Fruit fly (Drosophila melanogaster): ENCODE measurements around the gene NKCC.

Gene NKCC

DNA sequence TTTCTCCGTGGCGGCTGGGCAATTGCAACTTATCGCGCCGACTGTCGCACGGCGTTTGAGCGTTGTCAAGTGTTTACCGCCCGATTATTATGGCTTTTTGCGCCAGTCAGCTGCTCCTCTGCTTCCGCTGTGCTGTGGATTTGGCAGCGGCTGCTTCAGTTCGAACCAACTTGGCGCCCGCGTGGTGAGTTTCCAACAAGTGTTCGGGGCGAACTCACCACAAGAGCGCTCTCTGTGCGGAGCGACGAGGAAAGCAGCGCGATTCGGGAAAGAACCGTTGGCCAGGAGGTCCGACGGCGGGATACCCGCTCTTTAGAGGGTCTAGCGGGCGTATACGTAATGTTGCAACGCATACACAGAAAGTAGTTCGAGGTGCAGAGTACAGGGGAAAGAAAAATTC lies at the start of gene NKCC:
NKCC (minus strand) TSS at position 57 of the 400 bp plus-strand sequence.
- no peak for TF ChIP-seq noc (tag; optimal IDR thresholded peaks at IDR 0.05)

DNA sequence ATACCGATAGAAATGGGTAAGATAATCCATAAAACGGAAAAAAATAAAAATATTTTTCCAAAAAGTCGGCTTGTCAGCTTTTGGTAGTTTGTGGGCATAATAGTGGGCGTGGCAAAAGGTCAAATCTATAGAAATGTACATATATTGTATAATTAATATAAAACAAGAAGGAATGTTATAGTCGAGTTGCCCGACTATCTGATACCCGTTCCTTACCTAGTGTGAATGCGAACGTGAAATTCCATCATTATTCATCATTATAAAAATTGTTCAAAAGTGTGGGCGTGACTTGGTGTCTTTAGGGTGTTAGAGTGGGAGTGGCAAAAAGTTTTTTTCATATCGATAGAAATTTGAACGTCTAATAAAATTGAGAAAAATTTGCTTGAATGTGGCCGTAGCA lies 49.1 kb upstream of the NKCC start:
- TF ChIP-seq noc (tag; optimal IDR thresholded peaks at IDR 0.05): no peak

DNA sequence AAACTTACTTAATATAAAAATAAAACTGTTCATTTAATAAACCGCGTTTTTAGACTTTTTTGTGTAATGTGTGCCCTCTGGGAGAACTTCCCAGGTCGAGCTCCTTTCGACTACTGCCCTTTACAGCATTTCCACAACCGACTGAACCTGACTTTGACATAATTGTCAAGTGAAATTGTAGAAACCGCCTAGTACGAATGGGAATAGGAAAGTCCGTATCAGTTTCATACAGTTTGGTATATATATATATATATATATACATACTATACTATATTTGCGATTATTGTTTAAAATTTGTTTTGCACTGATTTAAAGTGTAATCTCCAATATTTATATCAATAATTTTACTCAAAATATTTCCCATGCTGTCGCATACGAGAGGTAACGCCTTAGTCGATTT lies 48.6 kb upstream of the NKCC start, which contains the start of gene mia:
mia (minus strand) TSS at position 101 of the 400 bp plus-strand sequence.
- no peak for TF ChIP-seq noc (tag; optimal IDR thresholded peaks at IDR 0.05)

DNA sequence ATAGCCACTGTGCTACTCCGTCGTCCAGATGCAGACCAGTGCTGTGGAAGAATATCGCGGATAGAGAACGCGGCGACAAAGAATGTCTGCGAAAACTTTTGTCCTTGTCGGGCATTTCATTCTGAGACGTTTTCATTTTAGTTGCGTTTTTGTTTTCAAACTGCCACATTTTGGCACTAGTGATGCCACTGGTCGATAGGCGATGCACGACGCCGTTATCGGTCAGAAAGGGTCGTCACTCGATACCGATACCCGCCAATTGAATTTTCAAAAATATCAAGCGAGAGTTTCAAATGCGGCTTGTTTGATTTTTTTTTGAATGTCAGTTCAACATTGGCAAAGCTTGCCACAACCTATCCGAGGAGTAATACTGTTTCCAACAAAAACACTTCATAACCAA lies 48.0 kb upstream of the NKCC start:
- no peak for TF ChIP-seq noc (tag; optimal IDR thresholded peaks at IDR 0.05)

DNA sequence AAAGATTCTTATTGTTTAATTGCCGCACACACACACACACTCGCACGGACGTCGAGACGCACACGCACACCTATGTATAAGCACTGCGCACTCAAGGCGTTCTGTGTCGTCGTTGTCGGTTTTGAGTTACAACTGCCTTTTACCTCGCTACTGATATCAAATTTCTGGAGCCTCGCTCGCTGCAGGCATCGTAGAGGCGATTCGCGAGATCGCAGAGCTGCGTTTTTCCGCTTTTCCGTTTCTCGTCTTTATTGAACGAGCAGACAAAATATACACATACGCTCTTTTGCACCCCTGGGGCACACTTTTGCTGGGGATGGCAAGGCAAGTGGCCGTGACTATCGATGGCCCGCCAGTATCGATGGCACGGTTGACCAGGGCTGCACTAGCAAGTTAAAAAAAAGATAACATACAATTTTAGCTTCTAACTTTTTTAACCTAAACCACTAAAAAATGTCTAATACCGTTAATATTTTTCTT lies 45.0 kb upstream of the NKCC start, which contains the start of gene CG2519:
CG2519 (minus strand) TSS at position 312 of the 480 bp plus-strand sequence.
- no peak for TF ChIP-seq noc (tag; optimal IDR thresholded peaks at IDR 0.05)

DNA sequence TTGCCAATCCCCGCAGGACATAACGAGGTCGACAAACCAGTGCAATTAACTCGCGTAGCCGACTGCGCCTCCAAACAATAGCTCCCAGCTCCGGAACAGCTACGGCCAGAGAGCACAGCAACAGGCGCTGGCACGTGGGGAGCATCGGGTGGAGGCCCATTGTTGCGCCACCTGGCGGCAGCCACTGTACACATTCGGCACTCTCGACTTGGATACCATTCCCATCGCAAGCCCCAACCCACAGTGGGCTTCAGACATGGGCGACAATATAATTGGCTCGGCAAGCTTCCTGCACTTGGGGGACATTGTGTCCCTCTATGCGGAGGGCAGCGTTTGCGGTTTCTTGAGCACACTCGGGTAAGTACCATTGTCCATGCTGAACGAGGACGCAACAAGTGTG lies 25.1 kb upstream of the NKCC start:
- no peak for TF ChIP-seq noc (tag; optimal IDR thresholded peaks at IDR 0.05)

DNA sequence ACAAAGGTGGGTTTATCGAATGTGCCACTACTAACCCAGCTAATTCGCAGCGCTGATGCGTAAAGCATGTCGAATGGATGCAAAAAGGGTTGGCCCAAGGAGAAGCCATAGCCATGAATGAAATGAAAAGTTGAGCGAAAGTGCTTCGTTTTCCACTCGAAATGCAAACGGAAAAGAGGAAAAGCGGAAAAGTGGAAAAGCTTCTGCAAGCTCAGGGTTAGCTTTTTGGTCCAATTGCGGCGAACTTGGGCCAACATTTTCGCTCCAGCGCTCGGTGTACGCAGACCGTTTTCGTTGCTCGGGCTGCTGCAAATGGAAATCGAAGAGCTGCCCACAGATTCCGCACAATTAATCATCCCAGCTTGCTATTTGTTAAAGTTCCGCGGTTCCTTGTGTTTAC lies 22.3 kb upstream of the NKCC start:
- no peak for TF ChIP-seq noc (tag; optimal IDR thresholded peaks at IDR 0.05)

DNA sequence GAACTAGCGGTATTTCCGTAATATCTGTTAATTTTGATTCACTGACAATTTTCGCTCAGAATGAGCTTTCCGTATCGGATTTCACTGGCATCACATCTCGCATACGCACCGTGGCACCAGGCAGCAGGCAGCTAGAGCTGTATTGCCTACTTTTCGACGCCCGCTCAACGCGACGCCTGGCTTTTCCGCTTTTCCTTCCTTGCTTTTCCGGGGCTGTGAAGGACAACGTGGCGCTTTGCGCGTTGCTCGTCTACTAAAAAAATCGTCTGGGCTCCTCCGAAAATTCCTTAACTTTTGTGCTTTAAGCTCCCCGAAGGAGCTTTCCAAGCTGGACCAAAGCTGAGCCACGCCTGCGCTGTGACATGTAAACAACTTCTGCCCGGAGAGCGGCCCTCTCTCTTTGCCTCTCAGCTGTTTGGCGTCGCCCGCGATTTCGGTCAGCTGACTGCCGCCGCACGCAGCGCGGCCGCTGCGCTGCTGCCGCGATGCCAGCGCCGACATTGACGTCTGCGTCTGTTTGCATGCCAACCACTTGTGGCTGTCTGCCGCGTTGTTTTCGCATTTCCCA lies 20.7 kb upstream of the NKCC start, which contains the start of the genes CG43845 and Nmdar1:
CG43845 (minus strand) TSS at position 51 of the 568 bp plus-strand sequence.
Nmdar1 (minus strand) TSS at position 259 of the 568 bp plus-strand sequence.
- TF ChIP-seq noc (tag; optimal IDR thresholded peaks at IDR 0.05): no peak

DNA sequence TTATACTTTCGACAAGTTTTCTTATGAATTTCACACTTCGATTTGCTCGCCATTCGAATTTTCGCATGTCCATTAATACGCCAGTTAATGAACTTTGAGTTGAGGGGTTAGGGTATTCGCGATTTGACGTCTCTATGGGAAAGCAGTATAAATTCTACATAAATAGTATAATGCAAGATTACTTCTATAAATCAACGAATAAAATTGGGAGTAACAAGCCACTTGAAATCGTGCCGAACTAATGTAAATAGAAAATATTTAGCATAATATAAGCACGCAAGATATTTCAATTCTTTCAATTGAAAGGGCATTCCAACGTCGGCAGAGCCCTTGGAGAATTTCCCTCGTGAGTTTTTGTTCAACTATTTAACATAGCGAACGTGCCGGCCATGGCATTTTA lies 18.1 kb upstream of the NKCC start:
- TF ChIP-seq noc (tag; optimal IDR thresholded peaks at IDR 0.05): no peak

DNA sequence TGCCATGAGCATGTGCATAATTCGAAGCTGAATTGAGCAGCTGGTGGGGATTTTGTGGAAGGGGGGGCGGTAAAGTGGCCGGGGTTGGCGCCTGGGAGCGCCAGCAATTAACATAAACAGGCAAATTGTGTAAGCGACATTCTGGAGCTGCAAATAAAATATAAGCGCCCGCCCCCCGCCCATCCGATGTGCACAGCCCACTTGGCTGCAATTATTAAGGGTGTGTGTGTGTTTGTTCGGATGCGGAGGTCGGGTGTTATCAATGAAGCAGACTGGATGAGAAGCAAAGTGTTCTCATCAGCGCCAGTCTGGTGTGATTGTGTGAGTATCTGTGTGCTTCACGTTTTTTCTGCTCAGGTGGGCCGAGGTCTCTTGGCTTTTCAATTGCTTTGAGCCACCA lies 17.3 kb upstream of the NKCC start:
- no peak for TF ChIP-seq noc (tag; optimal IDR thresholded peaks at IDR 0.05)

DNA sequence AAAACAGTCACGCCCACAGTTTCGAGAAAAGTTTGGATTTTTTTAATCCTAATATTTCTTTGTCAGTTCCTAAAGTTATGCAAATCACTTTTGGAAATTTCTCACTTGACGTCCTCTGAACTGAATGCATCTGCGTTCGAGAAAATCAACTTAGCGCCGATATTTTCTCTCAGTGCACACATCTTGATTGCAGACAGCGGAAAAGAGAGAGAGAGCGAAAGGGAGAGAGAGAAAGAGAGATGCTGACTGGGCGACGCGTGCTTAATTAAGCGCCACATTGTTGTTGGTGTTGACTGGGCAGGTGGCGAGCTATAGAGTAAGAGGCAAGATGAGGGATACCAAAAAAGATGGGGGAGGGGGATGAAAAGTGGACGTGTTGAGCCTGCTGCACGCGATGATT lies 16.1 kb upstream of the NKCC start:
- TF ChIP-seq noc (tag; optimal IDR thresholded peaks at IDR 0.05): no peak

DNA sequence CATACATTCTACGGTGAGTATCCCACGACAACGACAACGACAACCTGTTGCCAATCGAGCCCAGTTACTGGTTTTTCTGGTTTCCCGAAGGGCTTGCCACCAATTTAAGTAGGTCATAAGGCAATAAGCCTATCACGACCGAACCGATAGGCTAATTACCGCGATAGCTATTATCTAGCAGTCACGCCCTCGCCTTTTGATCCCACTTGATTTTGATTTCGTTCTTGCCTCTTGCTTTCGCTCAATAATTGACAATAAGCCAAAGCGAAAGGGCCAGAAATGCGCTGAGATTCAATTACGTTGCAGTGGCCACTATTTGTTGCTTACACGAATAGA lies 15.3 kb upstream of the NKCC start:
- no peak for TF ChIP-seq noc (tag; optimal IDR thresholded peaks at IDR 0.05)

DNA sequence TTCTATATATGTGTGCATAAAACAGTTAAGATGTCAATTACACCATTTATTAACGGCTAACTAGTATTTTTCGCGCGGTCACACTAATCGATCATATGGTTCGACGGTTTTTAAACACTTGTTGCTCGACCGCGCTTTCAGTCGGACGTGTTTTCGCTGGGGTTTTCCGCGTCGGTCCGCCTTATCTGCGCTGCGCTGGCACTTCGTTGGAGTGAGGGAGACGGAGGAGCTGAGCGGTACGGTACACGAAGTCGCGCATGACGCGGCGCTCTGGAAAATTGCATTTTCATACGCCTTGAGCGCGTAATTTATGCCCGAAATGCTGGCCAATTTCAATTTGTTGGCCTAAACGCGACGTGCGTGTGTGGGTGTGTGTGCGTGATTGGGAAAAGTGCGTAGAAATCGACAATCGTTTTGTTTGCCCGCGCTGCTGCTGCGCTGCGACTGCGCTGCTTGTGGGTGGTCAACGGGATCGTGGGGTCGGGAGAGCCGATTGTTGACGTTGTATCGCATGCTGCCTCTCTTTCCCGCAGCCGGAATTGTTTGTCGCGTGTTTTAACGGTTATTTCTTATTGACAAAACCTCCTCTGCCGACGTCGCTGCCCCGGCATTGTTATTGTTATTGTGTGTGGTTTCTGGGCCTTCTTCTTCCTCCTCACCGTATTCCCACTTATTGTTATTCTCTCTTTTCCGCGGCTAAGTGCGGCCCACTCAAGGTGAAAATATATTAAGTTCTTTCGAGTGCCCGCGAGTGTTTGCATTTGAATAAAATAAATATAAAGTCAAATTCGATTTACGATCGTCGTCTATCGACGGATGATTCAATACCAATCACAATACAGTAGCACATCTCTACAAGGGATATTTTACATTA lies 14.7 kb upstream of the NKCC start, which contains the start of gene Itpr:
Itpr (plus strand) TSS at position 116 of the 874 bp plus-strand sequence.
- TF ChIP-seq noc (tag; optimal IDR thresholded peaks at IDR 0.05): peak; percentile 61

DNA sequence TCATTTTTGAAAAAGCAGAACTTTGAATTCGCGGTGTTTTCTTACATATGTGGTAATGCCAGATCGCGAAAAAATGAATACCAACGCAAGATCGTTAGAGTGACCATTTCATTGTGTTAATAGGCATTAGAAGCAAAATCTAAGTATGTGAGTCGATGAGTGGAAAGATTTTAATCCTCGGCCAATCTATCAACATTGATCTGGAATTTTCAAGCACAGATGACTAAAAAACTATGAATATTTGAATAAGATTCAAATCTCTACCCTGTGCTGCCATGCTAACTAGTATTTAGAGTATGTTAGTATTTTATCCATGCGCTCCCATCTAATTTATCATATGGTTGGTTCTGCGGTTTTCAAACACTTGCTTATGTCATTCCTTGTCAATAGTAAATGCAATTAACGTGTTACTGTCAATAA lies 14.1 kb upstream of the NKCC start:
- TF ChIP-seq noc (tag; optimal IDR thresholded peaks at IDR 0.05): no peak

DNA sequence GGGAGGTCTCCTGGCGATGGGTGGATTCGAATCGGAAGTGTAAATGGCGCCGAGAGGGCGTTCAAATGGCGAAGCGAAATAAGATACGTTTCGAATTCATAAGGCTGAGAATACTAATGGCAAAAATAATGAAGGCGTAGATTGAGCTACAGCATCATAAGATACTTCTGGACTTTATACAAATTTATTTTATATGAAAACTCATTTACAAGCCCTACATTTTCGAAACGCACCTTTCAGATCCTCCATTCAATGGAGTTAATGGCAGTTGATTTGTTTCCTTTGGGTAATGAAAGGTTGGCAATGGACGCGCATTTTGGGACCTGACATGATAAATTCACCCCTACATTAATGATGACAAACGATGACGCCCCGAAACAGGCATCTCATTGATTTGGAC lies 12.3 kb upstream of the NKCC start:
- TF ChIP-seq noc (tag; optimal IDR thresholded peaks at IDR 0.05): no peak

DNA sequence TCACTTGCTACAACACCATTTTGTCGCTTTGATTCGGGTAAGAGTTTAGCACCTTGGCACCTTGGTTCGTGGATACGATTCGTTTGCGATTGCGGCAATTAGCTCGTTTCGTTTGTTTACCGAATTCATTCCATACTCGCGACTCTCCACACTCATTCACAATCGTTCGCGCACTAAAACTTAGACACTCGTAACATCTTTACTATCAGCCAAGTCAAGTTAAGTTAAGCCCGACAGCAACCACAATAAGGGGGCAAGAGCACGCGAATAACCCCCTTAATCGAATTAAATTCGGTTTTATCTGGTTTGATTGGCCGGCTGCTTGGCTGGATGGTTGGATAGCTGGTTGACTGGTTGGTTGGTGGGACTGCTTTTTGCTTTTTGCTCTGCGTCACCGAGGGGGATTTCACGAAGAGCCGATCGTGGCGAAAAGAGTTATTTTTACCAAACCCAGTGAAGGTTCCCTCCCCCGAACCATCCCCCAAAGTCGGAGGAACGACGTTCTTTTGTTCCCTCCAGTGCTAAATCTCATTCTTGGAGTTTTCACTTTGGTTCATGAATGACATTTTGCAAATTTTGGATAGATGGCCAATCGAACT lies 1.4 kb upstream of the NKCC start:
- no peak for TF ChIP-seq noc (tag; optimal IDR thresholded peaks at IDR 0.05)

DNA sequence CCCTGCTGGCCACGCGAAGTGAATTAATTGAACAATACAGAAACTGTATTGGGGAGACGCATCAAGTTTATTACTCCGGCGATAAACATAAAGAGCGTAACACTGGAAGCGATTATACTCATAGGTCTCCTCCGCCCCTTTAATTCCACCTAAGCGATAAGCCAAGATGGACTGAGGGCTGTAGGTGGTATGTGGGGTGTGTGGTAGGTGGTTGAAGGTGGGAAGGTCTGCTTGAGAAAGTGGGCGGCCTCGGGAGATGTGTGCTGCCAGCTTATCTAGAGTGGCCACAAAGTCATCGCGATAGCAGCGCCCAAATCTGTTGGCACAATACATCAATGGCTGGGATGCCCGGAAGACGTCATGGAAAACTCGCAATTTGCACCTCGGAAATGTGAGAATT lies 4.9 kb downstream of the NKCC start:
- no peak for TF ChIP-seq noc (tag; optimal IDR thresholded peaks at IDR 0.05)
